ENCODE assay signal across 2 fruit fly cellular contexts in genomic region chrX:6216650-6217049, dm6.
A peak's percentile ranks its signal among the peaks of the same experiment; 100 is the strongest.
TF ChIP-seq lines count a peak whose summit lies in the region.

No protein-coding gene starts in this region.

- no peak for TF ChIP-seq CTCF in whole organism, embryonic (GFP tag; optimal IDR thresholded peaks at IDR 0.05; lab: Kevin White, UChicago)

TF ChIP-seq in whole organism, embryonic, 481 proteins besides CTCF, POLR2A, EP300 and RAD21:
- no peak for TF ChIP-seq sqz (GFP tag; optimal IDR thresholded peaks at IDR 0.05; lab: Kevin White, UChicago)
- TF ChIP-seq abd-A (tag; optimal IDR thresholded peaks at IDR 0.05; lab: Kevin White, UChicago): peak; percentile 35
- TF ChIP-seq wdn (GFP tag; IDR thresholded peaks at IDR 0.05; lab: Robert Waterston, UW): no peak
- no peak for TF ChIP-seq CG10274 (GFP tag; optimal IDR thresholded peaks at IDR 0.05; lab: Kevin White, UChicago)
- no peak for TF ChIP-seq Oaz (GFP tag; IDR thresholded peaks at IDR 0.05; lab: Robert Waterston, UW)
- peak; percentile 31 for TF ChIP-seq CG18599 (GFP tag; optimal IDR thresholded peaks at IDR 0.05; lab: Kevin White, UChicago)
- peak; percentile 61 for TF ChIP-seq ewg (GFP tag; optimal IDR thresholded peaks at IDR 0.05; lab: Kevin White, UChicago)
- no peak for TF ChIP-seq dan (GFP tag; IDR thresholded peaks at IDR 0.05; lab: Robert Waterston, UW)
- TF ChIP-seq CkIIα-i1 (GFP tag; IDR thresholded peaks at IDR 0.05; lab: Robert Waterston, UW): no peak
- TF ChIP-seq Lim3 (GFP tag; IDR thresholded peaks at IDR 0.05; lab: Robert Waterston, UW): no peak
- no peak for TF ChIP-seq CG4730 (GFP tag; IDR thresholded peaks at IDR 0.05; lab: Robert Waterston, UW)
- no peak for TF ChIP-seq sens-2 (GFP tag; IDR thresholded peaks at IDR 0.05; lab: Robert Waterston, UW)
- TF ChIP-seq Med (GFP tag; lab: Kevin White, UChicago): no peak
- TF ChIP-seq crol (GFP tag; IDR thresholded peaks at IDR 0.05; lab: Robert Waterston, UW): peak; percentile 58
- TF ChIP-seq p53 (GFP tag; optimal IDR thresholded peaks at IDR 0.05; lab: Kevin White, UChicago): no peak
- no peak for TF ChIP-seq CG6683 (GFP tag; optimal IDR thresholded peaks at IDR 0.05; lab: Kevin White, UChicago)
- TF ChIP-seq CG7372 (GFP tag; IDR thresholded peaks at IDR 0.05; lab: Robert Waterston, UW): no peak
- TF ChIP-seq TFAM (GFP tag; optimal IDR thresholded peaks at IDR 0.05; lab: Kevin White, UChicago): no peak
- TF ChIP-seq Dp (GFP tag; optimal IDR thresholded peaks at IDR 0.05; lab: Kevin White, UChicago): no peak
- no peak for TF ChIP-seq unpg (GFP tag; optimal IDR thresholded peaks at IDR 0.05; lab: Kevin White, UChicago)
- no peak for TF ChIP-seq CG4328 (GFP tag; optimal IDR thresholded peaks at IDR 0.05; lab: Kevin White, UChicago)
- no peak for TF ChIP-seq gem (tag; optimal IDR thresholded peaks at IDR 0.05; lab: Kevin White, UChicago)
- TF ChIP-seq zen (tag; optimal IDR thresholded peaks at IDR 0.05; lab: Kevin White, UChicago): no peak
- no peak for TF ChIP-seq CG4424 (GFP tag; optimal IDR thresholded peaks at IDR 0.05; lab: Kevin White, UChicago)
- TF ChIP-seq Deaf1 (tag; optimal IDR thresholded peaks at IDR 0.05; lab: Kevin White, UChicago): peak; percentile 85
- no peak for TF ChIP-seq BEAF-32 (GFP tag; optimal IDR thresholded peaks at IDR 0.05; lab: Kevin White, UChicago)
- TF ChIP-seq Hr39 (optimal IDR thresholded peaks at IDR 0.05; lab: Kevin White, UChicago): peak; percentile 56
- TF ChIP-seq CG13624 (GFP tag; optimal IDR thresholded peaks at IDR 0.05; lab: Kevin White, UChicago): no peak
- TF ChIP-seq btn (GFP tag; optimal IDR thresholded peaks at IDR 0.05; lab: Kevin White, UChicago): no peak
- peak; percentile 87 for TF ChIP-seq Adf1 (GFP tag; IDR thresholded peaks at IDR 0.05; lab: Robert Waterston, UW)
- TF ChIP-seq chinmo (GFP tag; IDR thresholded peaks at IDR 0.05; lab: Robert Waterston, UW; ENCODE audit: partially characterized antibody): 0 out of 4 replicates have a peak, but pooled peaks have one; percentile 14
- no peak for TF ChIP-seq bigmax (GFP tag; optimal IDR thresholded peaks at IDR 0.05; lab: Kevin White, UChicago)
- TF ChIP-seq Hr51 (GFP tag; optimal IDR thresholded peaks at IDR 0.05; lab: Kevin White, UChicago): no peak
- TF ChIP-seq scrt (GFP tag; optimal IDR thresholded peaks at IDR 0.05; lab: Kevin White, UChicago): peak; percentile 96

TF ChIP-seq in whole organism, wandering third instar larva, 38 proteins besides CTCF, POLR2A, EP300 and RAD21:
- TF ChIP-seq psq (GFP tag; optimal IDR thresholded peaks at IDR 0.05; lab: Kevin White, UChicago): no peak
- TF ChIP-seq fru (GFP tag; optimal IDR thresholded peaks at IDR 0.05; lab: Kevin White, UChicago): no peak
- peak; percentile 90 for TF ChIP-seq Dfd (GFP tag; optimal IDR thresholded peaks at IDR 0.05; lab: Kevin White, UChicago)
TF ChIP-seq in whole organism, wandering third instar larva: peak in this region for 1.

Comparison
In these comparisons a context has a peak if more than half of its experiments do, and no peak if none do; other contexts are left out.
1. Of the 10 proteins assayed by ChIP-seq in both whole organism, embryonic and whole organism, wandering third instar larva: peak only in whole organism, embryonic: none; only in whole organism, wandering third instar larva: Dfd; in both: none; in neither: 9.